Worm (Caenorhabditis elegans): ENCODE measurements around the gene sti-1.
A peak's percentile ranks its signal among the peaks of the same experiment; 100 is the strongest.

sti-1 gene

ce11 chrV:723895-724352 is 49.4 kb upstream of the sti-1 start, which contains the start of gene fbxb-72 (continued):
- peak; percentile 14 for TF ChIP-seq lin-13 (GFP tag; optimal IDR thresholded peaks at IDR 0.05)
- TF ChIP-seq dmd-9 (GFP tag; IDR thresholded peaks at IDR 0.05): no peak; the same call in 1 of the 2 replicates
- TF ChIP-seq lin-38 (GFP tag; IDR thresholded peaks at IDR 0.05): peak; percentile 58
- no peak for TF ChIP-seq ceh-82 (tag; optimal IDR thresholded peaks at IDR 0.05)
- peak; percentile 67; the same call in 1 of the 2 replicates for TF ChIP-seq pha-4 (GFP tag; IDR thresholded peaks at IDR 0.05)
- TF ChIP-seq pha-4 (tag; optimal IDR thresholded peaks at IDR 0.05): no peak
- peak; percentile 82 for TF ChIP-seq arid-1 (GFP tag; conservative IDR thresholded peaks at IDR 0.05)
- no peak for TF ChIP-seq F26F4.8 (GFP tag; conservative IDR thresholded peaks at IDR 0.05)
- no peak for TF ChIP-seq unc-39 (tag; optimal IDR thresholded peaks at IDR 0.05)
- TF ChIP-seq hlh-30 (tag; optimal IDR thresholded peaks at IDR 0.05; ENCODE audit: insufficient read depth): peak; percentile 43
- TF ChIP-seq nhr-237 (tag; optimal IDR thresholded peaks at IDR 0.05): no peak
- TF ChIP-seq nhr-102 (tag; optimal IDR thresholded peaks at IDR 0.05): peak; percentile 95
- TF ChIP-seq F37D6.2 (tag; optimal IDR thresholded peaks at IDR 0.05): no peak
- TF ChIP-seq fkh-10 (GFP tag; optimal IDR thresholded peaks at IDR 0.05): no peak
- no peak for TF ChIP-seq lin-39 (tag; optimal IDR thresholded peaks at IDR 0.05)
- no peak for TF ChIP-seq madf-5 (GFP tag; IDR thresholded peaks at IDR 0.05)
- TF ChIP-seq ctbp-1 (GFP tag; IDR thresholded peaks at IDR 0.05): no peak
- TF ChIP-seq ces-1 (GFP tag; optimal IDR thresholded peaks at IDR 0.05): no peak
- TF ChIP-seq lin-29 (GFP tag; IDR thresholded peaks at IDR 0.05): no peak; the same call in 1 of the 2 replicates
- TF ChIP-seq ceh-62 (tag; optimal IDR thresholded peaks at IDR 0.05): no peak
- peak; percentile 45 for TF ChIP-seq nhr-28 (tag; optimal IDR thresholded peaks at IDR 0.05)
- TF ChIP-seq nhr-25 (tag; optimal IDR thresholded peaks at IDR 0.05; ENCODE audit: borderline replicate concordance, insufficient read depth): no peak
- no peak; the same call in 1 of the 2 replicates for TF ChIP-seq tra-1 (GFP tag; IDR thresholded peaks at IDR 0.05)
- no peak for TF ChIP-seq dmd-8 (GFP tag; IDR thresholded peaks at IDR 0.05)
- TF ChIP-seq lin-15B (tag; optimal IDR thresholded peaks at IDR 0.05): no peak
- TF ChIP-seq mdl-1 (tag; optimal IDR thresholded peaks at IDR 0.05): no peak
- no peak for TF ChIP-seq egl-43 (GFP tag; IDR thresholded peaks at IDR 0.05)
- TF ChIP-seq Y75B8A.6 (GFP tag; IDR thresholded peaks at IDR 0.05): peak; percentile 69; the same call in 1 of the 2 replicates
- TF ChIP-seq ceh-44 (GFP tag; IDR thresholded peaks at IDR 0.05): no peak
- no peak for TF ChIP-seq zip-11 (GFP tag; IDR thresholded peaks at IDR 0.05)
- TF ChIP-seq unc-130 (GFP tag; optimal IDR thresholded peaks at IDR 0.05): no peak
- TF ChIP-seq aly-2 (tag; optimal IDR thresholded peaks at IDR 0.05): no peak
- TF ChIP-seq mdt-29 (GFP tag; IDR thresholded peaks at IDR 0.05): peak; percentile 32; the same call in 1 of the 2 replicates
- TF ChIP-seq zip-2 (tag; optimal IDR thresholded peaks at IDR 0.05): peak; percentile 83
- TF ChIP-seq mxl-2 (GFP tag; conservative IDR thresholded peaks at IDR 0.05): peak; percentile 24; the same call in 1 of the 2 replicates
- no peak for TF ChIP-seq F44E2.7 (GFP tag; IDR thresholded peaks at IDR 0.05)
- TF ChIP-seq spr-1 (tag; optimal IDR thresholded peaks at IDR 0.05): peak; percentile 92
- TF ChIP-seq zag-1 (tag; optimal IDR thresholded peaks at IDR 0.05): no peak
- no peak for TF ChIP-seq attf-4 (tag; optimal IDR thresholded peaks at IDR 0.05)
- no peak for TF ChIP-seq F49E8.2 (tag; optimal IDR thresholded peaks at IDR 0.05; ENCODE audit: borderline replicate concordance)
- no peak for TF ChIP-seq ZK337.2 (GFP tag; IDR thresholded peaks at IDR 0.05)
- TF ChIP-seq daf-12 (tag; optimal IDR thresholded peaks at IDR 0.05): no peak
- TF ChIP-seq php-3 (GFP tag; IDR thresholded peaks at IDR 0.05): peak; percentile 76; the same call in 1 of the 2 replicates
- TF ChIP-seq mes-2 (tag; optimal IDR thresholded peaks at IDR 0.05; ENCODE audit: poor library complexity, severe bottlenecking): peak; percentile 86
- no peak for TF ChIP-seq cey-2 (tag; optimal IDR thresholded peaks at IDR 0.05; ENCODE audit: borderline replicate concordance, insufficient read depth)
- no peak for TF ChIP-seq skn-1 (tag; optimal IDR thresholded peaks at IDR 0.05)
- peak; percentile 58; the same call in 1 of the 2 replicates for TF ChIP-seq snpc-1.2 (GFP tag; IDR thresholded peaks at IDR 0.05)
- TF ChIP-seq T20F7.1 (GFP tag; optimal IDR thresholded peaks at IDR 0.05): peak; percentile 70
- no peak for TF ChIP-seq D1046.2 (GFP tag; IDR thresholded peaks at IDR 0.05)
- peak; percentile 68 for TF ChIP-seq nhr-48 (tag; optimal IDR thresholded peaks at IDR 0.05)
- TF ChIP-seq set-16 (GFP tag; IDR thresholded peaks at IDR 0.05): no peak
